Worm (Caenorhabditis elegans): ENCODE results near the gene F39F10.5.

- no peak for TF ChIP-seq sea-1 (GFP tag; conservative IDR thresholded peaks at IDR 0.05)
- TF ChIP-seq ama-1 (optimal IDR thresholded peaks at IDR 0.05) = no peak
- TF ChIP-seq flt-1 (GFP tag; IDR thresholded peaks at IDR 0.05) = no peak
- no peak for TF ChIP-seq tbx-37 (GFP tag; conservative IDR thresholded peaks at IDR 0.05)
- TF ChIP-seq aly-1 (tag; optimal IDR thresholded peaks at IDR 0.05) = no peak
- TF ChIP-seq ceh-13 (GFP tag; optimal IDR thresholded peaks at IDR 0.05) = no peak
- TF ChIP-seq B0310.2 (tag; optimal IDR thresholded peaks at IDR 0.05) = no peak
- TF ChIP-seq hnd-1 (tag; optimal IDR thresholded peaks at IDR 0.05) = no peak
- no peak for TF ChIP-seq ets-7 (tag; optimal IDR thresholded peaks at IDR 0.05)
- TF ChIP-seq scrt-1 (GFP tag; IDR thresholded peaks at IDR 0.05) = no peak
These were observed 46.8 kb upstream of the F39F10.5 start for ce11 chrX:16960346-16960745.
